Worm (Caenorhabditis elegans) whole organism, mixed stage, embryonic: ENCODE results near the gene F08D12.15.

Source experiments
- bed-3 ChIP-seq: fragments of 200-800 bp; sonication (Bioruptor generic); optimal IDR thresholded peaks from 3 replicates; lab custom pipeline; 2018; ENCODE audit warnings: mild to moderate bottlenecking, missing genetic modification characterization, moderate library complexity, missing compliant biosample characterization
- ceh-39 ChIP-seq: fragments of 150-350 bp; optimal IDR thresholded peaks from 2 replicates; lab custom pipeline; 2014; ENCODE audit warnings: missing biosample characterization, missing genetic modification characterization
- elt-3 ChIP-seq: fragments of 150-350 bp; optimal IDR thresholded peaks from 2 replicates; lab custom pipeline; 2014; ENCODE audit warnings: missing biosample characterization, missing genetic modification characterization
- nhr-12 ChIP-seq: fragments of 150-350 bp; optimal IDR thresholded peaks from 2 replicates; lab custom pipeline; 2014; ENCODE audit warnings: missing biosample characterization, missing genetic modification characterization
- nhr-237 ChIP-seq: fragments of 150-350 bp; optimal IDR thresholded peaks from 2 replicates; lab custom pipeline; 2014; ENCODE audit warnings: missing biosample characterization, missing genetic modification characterization
- nhr-28 ChIP-seq: fragments of 150-350 bp; optimal IDR thresholded peaks from 2 replicates; lab custom pipeline; 2014; ENCODE audit warnings: missing biosample characterization, missing genetic modification characterization
- sem-2 ChIP-seq: fragments of 200-800 bp; sonication (Bioruptor generic); optimal IDR thresholded peaks from 2 replicates; lab custom pipeline; 2018; ENCODE audit warnings: mild to moderate bottlenecking, missing genetic modification characterization, missing compliant biosample characterization
- snpc-4 ChIP-seq: fragments of 150-350 bp; optimal IDR thresholded peaks from 2 replicates; lab custom pipeline; 2014; ENCODE audit warnings: missing biosample characterization, missing genetic modification characterization
- sptf-1 ChIP-seq: sonication (generic microtip); optimal IDR thresholded peaks from 2 replicates; lab custom pipeline; 2017; ENCODE audit warnings: mild to moderate bottlenecking, missing genetic modification characterization, moderate library complexity, missing compliant biosample characterization
- unc-120 ChIP-seq: sonication (generic microtip); optimal IDR thresholded peaks from 2 replicates; lab custom pipeline; 2017; ENCODE audit warnings: missing genetic modification characterization, missing compliant biosample characterization; ENCODE audit not compliant: poor library complexity, severe bottlenecking
- unc-62 ChIP-seq: fragments of 150-350 bp; optimal IDR thresholded peaks from 2 replicates; lab custom pipeline; 2014; ENCODE audit warnings: missing biosample characterization, missing genetic modification reagents, missing genetic modification characterization
- zip-8 ChIP-seq: fragments of 150-350 bp; optimal IDR thresholded peaks from 2 replicates; lab custom pipeline; 2014; ENCODE audit warnings: missing biosample characterization, missing genetic modification characterization

ce11 chrII:2766331-2766730, at the start of gene F08D12.15:
- TF ChIP-seq nhr-12 (tag; lab: Kevin White, UChicago) (no peak), snpc-4 (tag; lab: Kevin White, UChicago) (no peak), sptf-1 (no peak), bed-3 (GFP tag; lab: Kevin White, UChicago) (no peak), unc-62 (GFP tag; lab: Kevin White, UChicago) (no peak), sem-2 (GFP tag; lab: Kevin White, UChicago) (no peak), nhr-28 (tag; lab: Kevin White, UChicago) (no peak), ceh-39 (tag; lab: Kevin White, UChicago) (no peak), elt-3 (tag; lab: Kevin White, UChicago) (no peak), nhr-237 (tag; lab: Kevin White, UChicago) (no peak), zip-8 (tag; lab: Kevin White, UChicago) (no peak), unc-120 (no peak)
